Worm (Caenorhabditis elegans) whole organism, midembryonic: ENCODE results near the gene Y37E11AR.7.
A peak's percentile ranks its signal among the peaks of the same experiment; 100 is the strongest.

Experiments
- cog-1 ChIP-seq: sonication (generic microtip); optimal IDR thresholded peaks from 2 replicates; lab custom pipeline; 2016; ENCODE audit warnings: missing genetic modification characterization, missing compliant biosample characterization
- flt-1 ChIP-seq: fragments of 200-800 bp; sonication (Bioruptor generic); IDR thresholded peaks from 2 replicates; pipeline ENCODE4 v1.3.6; 2022; ENCODE audit warnings: missing genetic modification characterization, missing compliant biosample characterization
- klf-2 ChIP-seq: fragments of 200-800 bp; sonication (Bioruptor generic); conservative IDR thresholded peaks from 2 replicates; pipeline ENCODE4 v1.3.6; 2022; ENCODE audit warnings: missing genetic modification reagents, missing genetic modification characterization, missing compliant biosample characterization
- med-1 ChIP-seq: sonication (generic microtip); optimal IDR thresholded peaks from 2 replicates; lab custom pipeline; 2017; ENCODE audit warnings: missing genetic modification characterization, mild to moderate bottlenecking, missing compliant biosample characterization, antibody characterized with exemption, missing genetic modification reagents; ENCODE audit not compliant: insufficient read depth
- ref-1 ChIP-seq: fragments of 200-800 bp; sonication (Bioruptor generic); conservative IDR thresholded peaks from 2 replicates; pipeline ENCODE4 v1.3.6; 2022; ENCODE audit warnings: missing genetic modification reagents, missing genetic modification characterization, missing compliant biosample characterization
- tab-1 ChIP-seq: fragments of 200-800 bp; sonication (Bioruptor generic); IDR thresholded peaks from 2 replicates; pipeline ENCODE4 v1.3.6; 2022; ENCODE audit warnings: missing genetic modification characterization, missing compliant biosample characterization
- ztf-23 ChIP-seq: fragments of 200-800 bp; sonication (Bioruptor generic); IDR thresholded peaks from 2 replicates; pipeline ENCODE4 v1.3.6; 2022; ENCODE audit warnings: missing genetic modification reagents, missing genetic modification characterization, missing compliant biosample characterization
- ztf-29 ChIP-seq: fragments of 200-800 bp; sonication (Bioruptor generic); IDR thresholded peaks from 2 replicates; pipeline ENCODE4 v1.3.6; 2022; ENCODE audit warnings: missing genetic modification reagents, missing genetic modification characterization, missing compliant biosample characterization

DNA sequence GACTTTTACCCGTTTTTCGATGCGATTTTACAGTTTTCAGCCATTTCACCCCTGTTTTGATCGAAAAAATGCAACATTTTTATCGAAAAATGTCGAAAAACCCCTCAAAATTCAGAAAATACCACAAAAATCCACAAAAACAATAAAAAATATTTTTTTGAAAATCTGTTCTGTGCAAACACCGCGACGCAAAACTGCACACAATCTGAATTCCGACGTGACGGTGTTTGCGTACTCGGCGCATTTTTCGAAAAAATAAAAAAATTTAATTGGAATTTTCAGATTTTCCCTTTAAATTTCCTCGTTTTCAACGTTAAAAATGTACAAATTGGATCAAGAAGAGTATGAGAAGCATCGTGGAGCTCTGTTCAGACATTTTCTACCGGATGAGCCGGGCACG, 29.4 kb downstream of the Y37E11AR.7 start, which contains the start of gene smgl-2:
- TF ChIP-seq flt-1 (GFP tag; lab: Robert Waterston, UW) = no peak
- TF ChIP-seq tab-1 (GFP tag; lab: Robert Waterston, UW) = no peak
- no peak for TF ChIP-seq klf-2 (GFP tag; lab: Robert Waterston, UW)
- TF ChIP-seq cog-1 (tag; lab: Kevin White, UChicago) = peak; percentile 38
- no peak for TF ChIP-seq med-1 (GFP tag; lab: Kevin White, UChicago)
- TF ChIP-seq ztf-23 (GFP tag; lab: Robert Waterston, UW) = no peak
- TF ChIP-seq ztf-29 (GFP tag; lab: Robert Waterston, UW) = no peak
- no peak for TF ChIP-seq ref-1 (GFP tag; lab: Robert Waterston, UW)
